Worm (Caenorhabditis elegans): ENCODE measurements around the gene ZC204.12.

The ZC204.12 gene

DNA sequence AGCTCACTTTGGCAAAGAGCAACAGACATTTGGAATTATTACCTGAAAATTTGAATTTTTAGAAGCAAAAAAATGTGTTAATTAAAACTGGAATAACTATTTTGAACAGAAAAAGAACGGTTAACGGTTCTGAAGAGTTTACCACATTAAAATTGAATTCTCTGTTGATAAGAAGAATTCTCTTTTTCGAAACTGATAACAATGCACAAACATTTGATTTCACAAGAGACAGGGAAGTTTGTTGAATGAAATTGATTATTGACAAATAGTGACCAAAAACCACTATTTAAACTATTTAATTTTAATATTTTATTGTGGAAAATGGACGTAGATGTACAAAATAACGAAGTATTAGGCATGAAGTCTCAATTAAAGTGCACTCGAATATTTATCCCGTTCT, 49.5 kb downstream of the ZC204.12 start:
- no peak for TF ChIP-seq him-1 (tag; optimal IDR thresholded peaks at IDR 0.05)
- TF ChIP-seq dao-5 (tag; optimal IDR thresholded peaks at IDR 0.05), result no peak
- TF ChIP-seq W03F9.2 (tag; optimal IDR thresholded peaks at IDR 0.05), result no peak

All from whole organism, L4/young adult.